Worm (Caenorhabditis elegans): Measurements from ENCODE around the gene rbm-34.

The rbm-34 gene

ce11 chrIV:12085120-12085519 is at the start of gene rbm-34:
TSS of gene rbm-34 (plus strand) at chrIV:12085420.
- TF ChIP-seq cog-1 (tag; optimal IDR thresholded peaks at IDR 0.05), result no peak

- TF ChIP-seq med-1 (GFP tag; optimal IDR thresholded peaks at IDR 0.05; ENCODE audit: insufficient read depth) (no peak), klf-2 (GFP tag; conservative IDR thresholded peaks at IDR 0.05) (no peak), ref-1 (GFP tag; conservative IDR thresholded peaks at IDR 0.05) (no peak), tab-1 (GFP tag; IDR thresholded peaks at IDR 0.05) (no peak), T22C8.4 (GFP tag; IDR thresholded peaks at IDR 0.05) (no peak), ztf-23 (GFP tag; IDR thresholded peaks at IDR 0.05) (no peak), ztf-29 (GFP tag; IDR thresholded peaks at IDR 0.05) (no peak), cog-1 (tag; optimal IDR thresholded peaks at IDR 0.05) (no peak), flt-1 (GFP tag; IDR thresholded peaks at IDR 0.05) (no peak)
Measured at ce11 chrIV:12035422-12035821, 49.8 kb upstream of the rbm-34 start.

- TF ChIP-seq klf-2 (GFP tag; conservative IDR thresholded peaks at IDR 0.05) (no peak), med-1 (GFP tag; optimal IDR thresholded peaks at IDR 0.05; ENCODE audit: insufficient read depth) (no peak), T22C8.4 (GFP tag; IDR thresholded peaks at IDR 0.05) (no peak), cog-1 (tag; optimal IDR thresholded peaks at IDR 0.05) (no peak), ztf-23 (GFP tag; IDR thresholded peaks at IDR 0.05) (no peak), tab-1 (GFP tag; IDR thresholded peaks at IDR 0.05) (no peak), ref-1 (GFP tag; conservative IDR thresholded peaks at IDR 0.05) (no peak), flt-1 (GFP tag; IDR thresholded peaks at IDR 0.05) (no peak), ztf-29 (GFP tag; IDR thresholded peaks at IDR 0.05) (no peak)
Measured at ce11 chrIV:12036924-12037323, 48.3 kb upstream of the rbm-34 start.

ce11 chrIV:12040431-12040830 is 44.8 kb upstream of the rbm-34 start:
- TF ChIP-seq tab-1 (GFP tag; IDR thresholded peaks at IDR 0.05) (no peak), ref-1 (GFP tag; conservative IDR thresholded peaks at IDR 0.05) (no peak)

ce11 chrIV:12043054-12043453 is 42.2 kb upstream of the rbm-34 start:
- TF ChIP-seq cog-1 (tag; optimal IDR thresholded peaks at IDR 0.05), result no peak
- TF ChIP-seq ztf-23 (GFP tag; IDR thresholded peaks at IDR 0.05), result no peak
- no peak for TF ChIP-seq T22C8.4 (GFP tag; IDR thresholded peaks at IDR 0.05)
- no peak for TF ChIP-seq tab-1 (GFP tag; IDR thresholded peaks at IDR 0.05)
- no peak for TF ChIP-seq ref-1 (GFP tag; conservative IDR thresholded peaks at IDR 0.05)
- TF ChIP-seq flt-1 (GFP tag; IDR thresholded peaks at IDR 0.05), result no peak
- TF ChIP-seq klf-2 (GFP tag; conservative IDR thresholded peaks at IDR 0.05), result no peak
- TF ChIP-seq med-1 (GFP tag; optimal IDR thresholded peaks at IDR 0.05; ENCODE audit: insufficient read depth), result no peak
- TF ChIP-seq ztf-29 (GFP tag; IDR thresholded peaks at IDR 0.05), result no peak

ce11 chrIV:12044844-12045738 is 40.1 kb upstream of the rbm-34 start:
- TF ChIP-seq klf-2 (GFP tag; conservative IDR thresholded peaks at IDR 0.05) (no peak), med-1 (GFP tag; optimal IDR thresholded peaks at IDR 0.05; ENCODE audit: insufficient read depth) (no peak), ref-1 (GFP tag; conservative IDR thresholded peaks at IDR 0.05) (no peak)

- TF ChIP-seq tab-1 (GFP tag; IDR thresholded peaks at IDR 0.05) (no peak), T22C8.4 (GFP tag; IDR thresholded peaks at IDR 0.05) (no peak), ztf-29 (GFP tag; IDR thresholded peaks at IDR 0.05) (no peak), ztf-23 (GFP tag; IDR thresholded peaks at IDR 0.05) (no peak), med-1 (GFP tag; optimal IDR thresholded peaks at IDR 0.05; ENCODE audit: insufficient read depth) (no peak), ref-1 (GFP tag; conservative IDR thresholded peaks at IDR 0.05) (no peak), flt-1 (GFP tag; IDR thresholded peaks at IDR 0.05) (no peak), klf-2 (GFP tag; conservative IDR thresholded peaks at IDR 0.05) (no peak), cog-1 (tag; optimal IDR thresholded peaks at IDR 0.05) (no peak)
Measured at ce11 chrIV:12046524-12047203, 38.6 kb upstream of the rbm-34 start, which contains the start of gene T12G3.2. TSS of gene T12G3.2 (minus strand) at chrIV:12046967.

- TF ChIP-seq klf-2 (GFP tag; conservative IDR thresholded peaks at IDR 0.05), result no peak
- TF ChIP-seq T22C8.4 (GFP tag; IDR thresholded peaks at IDR 0.05), result no peak
- TF ChIP-seq ztf-23 (GFP tag; IDR thresholded peaks at IDR 0.05), result no peak
- TF ChIP-seq ref-1 (GFP tag; conservative IDR thresholded peaks at IDR 0.05), result no peak
- no peak for TF ChIP-seq ztf-29 (GFP tag; IDR thresholded peaks at IDR 0.05)
- no peak for TF ChIP-seq med-1 (GFP tag; optimal IDR thresholded peaks at IDR 0.05; ENCODE audit: insufficient read depth)
- no peak for TF ChIP-seq tab-1 (GFP tag; IDR thresholded peaks at IDR 0.05)
- no peak for TF ChIP-seq cog-1 (tag; optimal IDR thresholded peaks at IDR 0.05)
- TF ChIP-seq flt-1 (GFP tag; IDR thresholded peaks at IDR 0.05), result no peak
Measured at ce11 chrIV:12047552-12048347, 37.5 kb upstream of the rbm-34 start, which contains the start of gene T12G3.4. TSS of gene T12G3.4 (plus strand) at chrIV:12048256.

ce11 chrIV:12051049-12051792 is 34.0 kb upstream of the rbm-34 start, which contains the start of the genes bre-5 and spt-5:
TSS of gene bre-5 (minus strand) at chrIV:12051215.
TSS of gene spt-5 (plus strand) at chrIV:12051491.
- peak; percentile 53; the same call in 1 of the 2 replicates for TF ChIP-seq T22C8.4 (GFP tag; IDR thresholded peaks at IDR 0.05)
- no peak for TF ChIP-seq ztf-29 (GFP tag; IDR thresholded peaks at IDR 0.05)

Measured in whole organism, midembryonic.